Worm (Caenorhabditis elegans): ENCODE data around the gene F14D7.14.

ce11 chrV:14320246-14320645, 10.5 kb downstream of the F14D7.14 start, which contains the start of gene F47B8.14:
- TF ChIP-seq egl-27 (tag; optimal IDR thresholded peaks at IDR 0.05) (no peak), nhr-77 (tag; optimal IDR thresholded peaks at IDR 0.05) (no peak), nhr-11 (tag; optimal IDR thresholded peaks at IDR 0.05) (no peak), dpl-1 (GFP tag; optimal IDR thresholded peaks at IDR 0.05) (no peak), elt-2 (tag; optimal IDR thresholded peaks at IDR 0.05) (no peak), nhr-12 (tag; optimal IDR thresholded peaks at IDR 0.05) (no peak), pag-3 (tag; optimal IDR thresholded peaks at IDR 0.05; ENCODE audit: borderline replicate concordance, insufficient read depth) (no peak), blmp-1 (tag; optimal IDR thresholded peaks at IDR 0.05) (no peak), lin-35 (GFP tag; optimal IDR thresholded peaks at IDR 0.05) (no peak), unc-130 (tag; optimal IDR thresholded peaks at IDR 0.05) (no peak)

Measured in whole organism, L1 larva.